Worm (Caenorhabditis elegans): ENCODE data around the gene unc-1.

- TF ChIP-seq nhr-21 (tag; optimal IDR thresholded peaks at IDR 0.05): no peak
- no peak for TF ChIP-seq sem-4 (tag; optimal IDR thresholded peaks at IDR 0.05)
- TF ChIP-seq lin-13 (GFP tag; optimal IDR thresholded peaks at IDR 0.05): no peak
- TF ChIP-seq snpc-4 (tag; optimal IDR thresholded peaks at IDR 0.05): no peak
- TF ChIP-seq nhr-237 (tag; optimal IDR thresholded peaks at IDR 0.05): no peak
- no peak for TF ChIP-seq unc-39 (tag; optimal IDR thresholded peaks at IDR 0.05)
- TF ChIP-seq sma-3 (GFP tag; optimal IDR thresholded peaks at IDR 0.05): no peak
These were observed 9.9 kb upstream of the unc-1 start, which contains the start of gene lim-6 for ce11 chrX:1072152-1072551.
